Fruit fly (Drosophila melanogaster): ENCODE data around the gene Mur18B.
A peak's percentile ranks its signal among the peaks of the same experiment; 100 is the strongest.

The Mur18B gene

dm6 chrX:19166152-19166935, 46.7 kb upstream of the Mur18B start (continued):
- TF ChIP-seq nmo (GFP tag; optimal IDR thresholded peaks at IDR 0.05) (peak; percentile 50), CG18262 (tag; optimal IDR thresholded peaks at IDR 0.05) (peak; percentile 52), Abd-B (GFP tag; optimal IDR thresholded peaks at IDR 0.05) (no peak), Dad (GFP tag; optimal IDR thresholded peaks at IDR 0.05) (no peak), HmgZ (tag; optimal IDR thresholded peaks at IDR 0.05) (no peak), CG7786 (GFP tag; optimal IDR thresholded peaks at IDR 0.05) (no peak), CG34376 (GFP tag; optimal IDR thresholded peaks at IDR 0.05) (no peak), CG17912 (GFP tag; optimal IDR thresholded peaks at IDR 0.05) (no peak), Max (GFP tag; optimal IDR thresholded peaks at IDR 0.05) (no peak), CG15601 (tag; optimal IDR thresholded peaks at IDR 0.05) (peak; percentile 3), CG31388 (GFP tag; optimal IDR thresholded peaks at IDR 0.05) (no peak), cato (GFP tag; optimal IDR thresholded peaks at IDR 0.05; ENCODE audit: borderline replicate concordance) (no peak), Ravus (GFP tag; IDR thresholded peaks at IDR 0.05) (no peak), Jarid2 (GFP tag; optimal IDR thresholded peaks at IDR 0.05) (no peak), sna (GFP tag; IDR thresholded peaks at IDR 0.05; ENCODE audit: partially characterized antibody) (no peak), CG12744 (GFP tag; optimal IDR thresholded peaks at IDR 0.05) (peak; percentile 26), unpg (GFP tag; optimal IDR thresholded peaks at IDR 0.05) (peak; percentile 8), hkb (optimal IDR thresholded peaks at IDR 0.05) (no peak), hkb (GFP tag; IDR thresholded peaks at IDR 0.05) (no peak), cas (GFP tag; IDR thresholded peaks at IDR 0.05) (no peak), CG2199 (GFP tag; IDR thresholded peaks at IDR 0.05) (no peak), CG4730 (GFP tag; IDR thresholded peaks at IDR 0.05) (no peak), vfl (GFP tag; optimal IDR thresholded peaks at IDR 0.05) (no peak), Blimp-1 (GFP tag; optimal IDR thresholded peaks at IDR 0.05) (peak; percentile 3), CG2875 (GFP tag; optimal IDR thresholded peaks at IDR 0.05) (no peak), nau (GFP tag; optimal IDR thresholded peaks at IDR 0.05) (no peak), p53 (GFP tag; optimal IDR thresholded peaks at IDR 0.05) (no peak), Pdp1 (GFP tag; optimal IDR thresholded peaks at IDR 0.05) (peak in 1 of 2 experiments; percentile 48), chinmo (GFP tag; IDR thresholded peaks at IDR 0.05; ENCODE audit: partially characterized antibody) (0 out of 4 replicates have a peak, but pooled peaks have one; percentile 26), CG6254 (GFP tag; optimal IDR thresholded peaks at IDR 0.05) (no peak), CG3281 (GFP tag; optimal IDR thresholded peaks at IDR 0.05) (peak; percentile 62), CG2889 (GFP tag; IDR thresholded peaks at IDR 0.05) (no peak), CG7745 (tag; optimal IDR thresholded peaks at IDR 0.05) (no peak), maf-S (GFP tag; optimal IDR thresholded peaks at IDR 0.05) (no peak), Ets65A (GFP tag) (peak; percentile 20), pfk (GFP tag; optimal IDR thresholded peaks at IDR 0.05) (no peak), CG10274 (GFP tag; optimal IDR thresholded peaks at IDR 0.05) (no peak), slp2 (GFP tag; optimal IDR thresholded peaks at IDR 0.05) (peak; percentile 2), pho (GFP tag; optimal IDR thresholded peaks at IDR 0.05) (peak; percentile 36), D (optimal IDR thresholded peaks at IDR 0.05) (no peak), D (GFP tag; optimal IDR thresholded peaks at IDR 0.05) (no peak), Atf6 (GFP tag; IDR thresholded peaks at IDR 0.05) (no peak), prd (optimal IDR thresholded peaks at IDR 0.05) (no peak), prd (GFP tag; IDR thresholded peaks at IDR 0.05) (no peak; the same call in 2 of the 3 replicates), CG8944 (GFP tag; optimal IDR thresholded peaks at IDR 0.05) (no peak), insv (GFP tag; optimal IDR thresholded peaks at IDR 0.05) (no peak), bsh (GFP tag; optimal IDR thresholded peaks at IDR 0.05) (peak in 1 of 2 experiments; percentile 9), CG6654 (GFP tag; optimal IDR thresholded peaks at IDR 0.05) (no peak), CG10267 (tag; optimal IDR thresholded peaks at IDR 0.05) (peak; percentile 13), CG12391 (tag; optimal IDR thresholded peaks at IDR 0.05) (peak; percentile 2)
